Worm (Caenorhabditis elegans): Measurements from ENCODE around the gene ZC239.6.
"Not testable (repeated sequence)": the region's sequence is repeated elsewhere in the genome, so short reads cannot be mapped to it uniquely, and the experiment has no call there.

DNA sequence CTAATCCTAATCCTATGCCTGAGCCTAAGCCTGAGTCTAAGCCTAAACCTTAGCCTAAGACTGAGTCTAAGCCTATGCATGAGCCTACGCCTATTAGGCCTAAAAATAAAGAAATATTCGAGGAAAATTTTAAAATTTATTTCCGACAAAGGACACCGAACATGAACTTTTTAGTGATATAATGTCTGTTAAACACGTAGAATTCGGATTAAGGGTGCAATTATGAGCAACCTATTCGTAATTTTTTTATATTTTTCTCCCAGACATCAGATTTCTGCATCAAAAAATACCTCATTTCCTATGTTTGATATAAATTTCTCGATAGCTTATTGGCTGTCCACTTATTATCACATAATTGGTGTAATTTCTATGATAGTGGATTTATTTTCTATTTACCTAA is 20.4 kb upstream of the ZC239.6 start, which contains the start of gene Y27F2A.11:
- not testable (repeated sequence) for TF ChIP-seq flt-1 (GFP tag; IDR thresholded peaks at IDR 0.05); ref-1 (GFP tag; conservative IDR thresholded peaks at IDR 0.05); cog-1 (tag; optimal IDR thresholded peaks at IDR 0.05); tab-1 (GFP tag; IDR thresholded peaks at IDR 0.05); T22C8.4 (GFP tag; IDR thresholded peaks at IDR 0.05); ztf-29 (GFP tag; IDR thresholded peaks at IDR 0.05); klf-2 (GFP tag; conservative IDR thresholded peaks at IDR 0.05); ztf-23 (GFP tag; IDR thresholded peaks at IDR 0.05); med-1 (GFP tag; optimal IDR thresholded peaks at IDR 0.05; ENCODE audit: insufficient read depth)
